Fruit fly (Drosophila melanogaster) whole organism, embryonic: ENCODE data around the gene U2af50.

Experiments
- ATbp ChIP-seq: fragments of 200-800 bp; sonication (Bioruptor generic); optimal IDR thresholded peaks from 2 replicates; lab custom pipeline; 2017; ENCODE audit warnings: missing biosample characterization, mild to moderate bottlenecking, missing genetic modification characterization, missing genetic modification reagents
- CG11085 ChIP-seq: fragments of 200-800 bp; sonication (Bioruptor generic); IDR thresholded peaks from 2 replicates; pipeline ENCODE4 v1.3.6; 2022; ENCODE audit warnings: missing biosample characterization, missing genetic modification characterization
- CG1233 ChIP-seq: fragments of 200-800 bp; sonication (Bioruptor generic); optimal IDR thresholded peaks from 4 replicates; lab custom pipeline; 2018; ENCODE audit warnings: missing biosample characterization, mild to moderate bottlenecking, missing genetic modification characterization
- CG13296 ChIP-seq: fragments of 200-800 bp; sonication (Bioruptor generic); optimal IDR thresholded peaks from 3 replicates; lab custom pipeline; 2018; ENCODE audit warnings: missing biosample characterization, mild to moderate bottlenecking, missing genetic modification characterization
- CG15514 ChIP-seq: fragments of 200-800 bp; sonication (Bioruptor generic); optimal IDR thresholded peaks from 3 replicates; lab custom pipeline; 2017; ENCODE audit warnings: missing biosample characterization, missing genetic modification characterization, mild to moderate bottlenecking, moderate library complexity, missing genetic modification reagents
- CG30020 ChIP-seq: fragments of 200-800 bp; optimal IDR thresholded peaks from 2 replicates; lab custom pipeline; 2019; ENCODE audit warnings: missing biosample characterization, mild to moderate bottlenecking, missing genetic modification characterization, moderate library complexity
- CG31224 ChIP-seq: fragments of 200-800 bp; sonication (Bioruptor generic); IDR thresholded peaks from 2 replicates; pipeline ENCODE4 v1.3.6; 2022; ENCODE audit warnings: missing biosample characterization, missing genetic modification characterization
- CG34376 ChIP-seq: fragments of 200-800 bp; sonication (Bioruptor generic); optimal IDR thresholded peaks from 2 replicates; lab custom pipeline; 2018; ENCODE audit warnings: missing biosample characterization, mild to moderate bottlenecking, missing genetic modification characterization
- CG6254 ChIP-seq: fragments of 200-800 bp; sonication (Bioruptor generic); optimal IDR thresholded peaks from 3 replicates; lab custom pipeline; 2017; ENCODE audit warnings: mild to moderate bottlenecking, missing biosample characterization, missing genetic modification reagents, missing genetic modification characterization
- CG7786 ChIP-seq: fragments of 200-800 bp; sonication (Bioruptor generic); optimal IDR thresholded peaks from 2 replicates; lab custom pipeline; 2016; ENCODE audit warnings: missing biosample characterization, missing genetic modification characterization
- CG7963 ChIP-seq: fragments of 200-800 bp; sonication (Bioruptor generic); IDR thresholded peaks from 3 replicates; pipeline ENCODE4 v1.3.6; 2022; ENCODE audit warnings: missing biosample characterization, missing genetic modification characterization; ENCODE audit not compliant: partially characterized antibody
- Dbx ChIP-seq: fragments of 200-800 bp; sonication (Bioruptor generic); IDR thresholded peaks from 3 replicates; pipeline ENCODE4 v1.3.6; 2022; ENCODE audit warnings: missing biosample characterization, missing genetic modification characterization
- Deaf1 ChIP-seq: fragments of 200-800 bp; optimal IDR thresholded peaks from 3 replicates; lab custom pipeline; 2019; ENCODE audit warnings: missing biosample characterization, mild to moderate bottlenecking, missing genetic modification characterization, moderate library complexity
- Dp ChIP-seq: fragments of 200-800 bp; sonication (Bioruptor generic); optimal IDR thresholded peaks from 2 replicates; lab custom pipeline; 2018; ENCODE audit warnings: missing biosample characterization, mild to moderate bottlenecking, missing genetic modification characterization, moderate library complexity
- Elba2 ChIP-seq: fragments of 200-800 bp; sonication (Bioruptor generic); optimal IDR thresholded peaks from 3 replicates; lab custom pipeline; 2016; ENCODE audit warnings: missing biosample characterization, missing genetic modification characterization
- Ets65A ChIP-seq: fragments of 200-800 bp; sonication (Bioruptor generic); peaks from one replicate; lab custom pipeline; 2016; ENCODE audit warnings: missing biosample characterization, missing genetic modification characterization
- GATAe ChIP-seq: fragments of 200-800 bp; sonication (Bioruptor generic); conservative IDR thresholded peaks from 2 replicates; pipeline ENCODE4 v1.3.6; 2022; ENCODE audit warnings: missing biosample characterization, missing genetic modification characterization
- HHEX ChIP-seq: fragments of 200-800 bp; sonication (Bioruptor generic); optimal IDR thresholded peaks from 3 replicates; lab custom pipeline; 2017; ENCODE audit warnings: missing biosample characterization, mild to moderate bottlenecking, missing genetic modification characterization, missing genetic modification reagents
- Hr3 ChIP-seq: fragments of 200-800 bp; sonication (Bioruptor generic); optimal IDR thresholded peaks from 3 replicates; lab custom pipeline; 2016; ENCODE audit warnings: missing biosample characterization, missing genetic modification characterization
- Jarid2 ChIP-seq: fragments of 200-800 bp; sonication (Bioruptor generic); optimal IDR thresholded peaks from 3 replicates; lab custom pipeline; 2017; ENCODE audit warnings: mild to moderate bottlenecking, missing biosample characterization, missing genetic modification reagents, missing genetic modification characterization
- Lim3 ChIP-seq: fragments of 200-800 bp; sonication (Bioruptor generic); IDR thresholded peaks from 2 replicates; pipeline ENCODE4 v1.3.6; 2022; ENCODE audit warnings: missing biosample characterization, missing genetic modification characterization
- Mad ChIP-seq: fragments of 200-800 bp; sonication (Bioruptor generic); optimal IDR thresholded peaks from 2 replicates; lab custom pipeline; 2016; ENCODE audit warnings: missing biosample characterization, missing genetic modification characterization
- NK7.1 ChIP-seq: fragments of 200-800 bp; sonication (Bioruptor generic); optimal IDR thresholded peaks from 3 replicates; lab custom pipeline; 2016; ENCODE audit warnings: missing biosample characterization, missing genetic modification characterization
- Optix ChIP-seq: fragments of 200-800 bp; sonication (Bioruptor generic); IDR thresholded peaks from 3 replicates; pipeline ENCODE4 v1.3.6; 2022; ENCODE audit warnings: missing biosample characterization, missing genetic modification characterization
- Usf ChIP-seq: fragments of 200-800 bp; sonication (Bioruptor generic); optimal IDR thresholded peaks from 2 replicates; lab custom pipeline; 2017; ENCODE audit warnings: missing genotype, missing biosample characterization, missing genetic modification characterization
- ato ChIP-seq: fragments of 200-800 bp; sonication (Bioruptor generic); IDR thresholded peaks from 2 replicates; pipeline ENCODE4 v1.3.6; 2022; ENCODE audit warnings: missing biosample characterization, missing genetic modification characterization; ENCODE audit not compliant: partially characterized antibody
- bbx ChIP-seq: fragments of 200-800 bp; sonication (Bioruptor generic); IDR thresholded peaks from 2 replicates; pipeline ENCODE4 v1.3.6; 2022; ENCODE audit warnings: missing biosample characterization, missing genetic modification characterization; ENCODE audit not compliant: partially characterized antibody
- bcd ChIP-seq: fragments of 200-800 bp; sonication (Bioruptor generic); optimal IDR thresholded peaks from 2 replicates; lab custom pipeline; 2017; ENCODE audit warnings: missing biosample characterization, mild to moderate bottlenecking, missing genetic modification characterization
- cad ChIP-seq: fragments of >200 bp; optimal IDR thresholded peaks from 2 replicates; lab custom pipeline; 2017; ENCODE audit warnings: missing biosample characterization, missing genetic modification characterization
- cg ChIP-seq: fragments of 200-800 bp; sonication (Bioruptor generic); optimal IDR thresholded peaks from 3 replicates; lab custom pipeline; 2019; ENCODE audit warnings: missing biosample characterization, mild to moderate bottlenecking, missing genetic modification characterization, moderate library complexity
- chinmo ChIP-seq: fragments of 200-800 bp; sonication (Bioruptor generic); IDR thresholded peaks from 4 replicates; pipeline ENCODE4 v1.3.6; 2022; ENCODE audit warnings: missing biosample characterization, missing genetic modification characterization; ENCODE audit not compliant: partially characterized antibody
- dati ChIP-seq: fragments of 200-800 bp; sonication (Bioruptor generic); IDR thresholded peaks from 2 replicates; pipeline ENCODE4 v1.3.6; 2022; ENCODE audit warnings: missing biosample characterization, missing genetic modification characterization
- exex ChIP-seq: fragments of 200-800 bp; sonication (Bioruptor generic); optimal IDR thresholded peaks from 4 replicates; lab custom pipeline; 2018; ENCODE audit warnings: missing biosample characterization, mild to moderate bottlenecking, missing genetic modification characterization, moderate library complexity
- gcm ChIP-seq: fragments of 200-800 bp; sonication (Bioruptor generic); optimal IDR thresholded peaks from 2 replicates; lab custom pipeline; 2019; ENCODE audit warnings: missing biosample characterization, mild to moderate bottlenecking, missing genetic modification characterization, moderate library complexity
- grau ChIP-seq: fragments of 200-800 bp; optimal IDR thresholded peaks from 3 replicates; lab custom pipeline; 2019; ENCODE audit warnings: missing biosample characterization, mild to moderate bottlenecking, missing genetic modification characterization, moderate library complexity
- grn ChIP-seq: fragments of 200-800 bp; sonication (Bioruptor generic); optimal IDR thresholded peaks from 3 replicates; lab custom pipeline; 2017; ENCODE audit warnings: missing biosample characterization, missing genetic modification characterization
- ken ChIP-seq: fragments of 200-800 bp; sonication (Bioruptor generic); IDR thresholded peaks from 3 replicates; pipeline ENCODE4 v1.3.6; 2022; ENCODE audit warnings: missing biosample characterization, missing genetic modification characterization
- lab ChIP-seq: fragments of 200-800 bp; sonication (Bioruptor generic); optimal IDR thresholded peaks from 3 replicates; lab custom pipeline; 2017; ENCODE audit warnings: missing biosample characterization, missing genetic modification characterization, mild to moderate bottlenecking, moderate library complexity, missing genetic modification reagents
- mirr ChIP-seq: fragments of 200-800 bp; sonication (Bioruptor generic); optimal IDR thresholded peaks from 3 replicates; lab custom pipeline; 2018; ENCODE audit warnings: missing biosample characterization, mild to moderate bottlenecking, missing genetic modification characterization
- pho ChIP-seq: fragments of 200-800 bp; sonication (Bioruptor generic); optimal IDR thresholded peaks from 2 replicates; lab custom pipeline; 2016; ENCODE audit warnings: missing biosample characterization, missing genetic modification characterization
- salm ChIP-seq: fragments of 200-800 bp; sonication (Bioruptor generic); optimal IDR thresholded peaks from 2 replicates; lab custom pipeline; 2018; ENCODE audit warnings: missing biosample characterization, mild to moderate bottlenecking, missing genetic modification characterization
- sug ChIP-seq: fragments of 200-800 bp; optimal IDR thresholded peaks from 2 replicates; lab custom pipeline; 2019; ENCODE audit warnings: missing biosample characterization, mild to moderate bottlenecking, missing genetic modification characterization, moderate library complexity
- wor ChIP-seq: fragments of 200-800 bp; sonication (Bioruptor generic); IDR thresholded peaks from 2 replicates; pipeline ENCODE4 v1.3.6; 2022; ENCODE audit warnings: missing biosample characterization, missing genetic modification characterization

U2af50 gene

DNA sequence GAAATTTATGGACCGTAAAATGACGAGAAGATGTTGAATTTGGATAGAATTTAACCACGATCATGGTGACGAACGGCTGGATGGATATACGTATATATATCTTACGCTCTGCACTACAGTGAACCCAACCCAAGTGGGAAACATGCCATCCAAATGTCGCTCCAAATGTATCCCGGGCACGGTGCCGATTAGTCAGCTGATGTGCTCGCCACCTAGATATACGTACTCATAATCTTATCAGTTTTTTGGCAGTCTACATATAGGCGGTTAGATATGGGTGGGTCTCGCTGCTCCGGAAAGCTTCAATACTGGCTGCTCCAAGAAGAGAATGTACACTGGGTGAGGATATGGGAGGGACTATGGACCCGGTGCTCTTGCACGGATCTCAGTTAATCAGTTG, 47.2 kb upstream of the U2af50 start:
- no peak for TF ChIP-seq ken (GFP tag; lab: Robert Waterston, UW)
- peak; percentile 56 for TF ChIP-seq GATAe (GFP tag; lab: Robert Waterston, UW)
- TF ChIP-seq bbx (GFP tag; lab: Robert Waterston, UW): no peak
- no peak for TF ChIP-seq ATbp (GFP tag; lab: Kevin White, UChicago)
- TF ChIP-seq lab (GFP tag; lab: Kevin White, UChicago): peak; percentile 20
- peak; percentile 69 for TF ChIP-seq grau (tag; lab: Kevin White, UChicago)
- peak; percentile 28 for TF ChIP-seq exex (tag; lab: Kevin White, UChicago)
- peak; percentile 6 for TF ChIP-seq sug (tag; lab: Kevin White, UChicago)
- peak; percentile 51 for TF ChIP-seq CG34376 (GFP tag; lab: Kevin White, UChicago)

DNA sequence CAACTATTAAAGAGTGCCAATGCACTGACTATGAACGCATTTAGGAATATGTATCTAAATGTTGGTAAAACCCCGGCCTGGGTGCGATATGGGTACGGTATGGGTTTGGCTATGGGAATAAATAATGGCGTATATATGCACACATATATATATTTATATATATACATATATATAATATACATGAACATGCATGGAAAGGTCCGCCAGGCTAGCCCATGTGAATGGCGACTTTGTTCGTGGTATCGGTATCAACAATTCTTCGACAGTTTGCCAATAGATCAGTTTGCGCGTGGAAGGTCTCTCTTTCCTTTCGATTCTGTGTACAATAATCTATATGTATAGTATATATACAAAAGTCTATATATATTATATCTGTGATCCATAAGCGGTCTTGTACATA, 46.4 kb upstream of the U2af50 start, which contains the start of gene CG4301:
Gene CG4301 (plus strand): TSS at position 301 of the 400 bp plus-strand sequence.
- TF ChIP-seq Dbx: no peak
- no peak for TF ChIP-seq pho (GFP tag; lab: Kevin White, UChicago)
- no peak for TF ChIP-seq Ets65A
- no peak for TF ChIP-seq salm
- no peak for TF ChIP-seq CG15514 (GFP tag; lab: Kevin White, UChicago)
- TF ChIP-seq Usf (GFP tag; lab: Kevin White, UChicago): no peak
- TF ChIP-seq CG1233 (GFP tag; lab: Kevin White, UChicago): no peak
- TF ChIP-seq cad (GFP tag; lab: Kevin White, UChicago): no peak
- no peak for TF ChIP-seq CG7786 (GFP tag; lab: Kevin White, UChicago)
- TF ChIP-seq Dp: no peak
- no peak for TF ChIP-seq cg
- TF ChIP-seq CG31224 (GFP tag; lab: Robert Waterston, UW): no peak
- TF ChIP-seq Optix (GFP tag; lab: Robert Waterston, UW): no peak
- no peak for TF ChIP-seq Jarid2
- no peak for TF ChIP-seq wor (GFP tag; lab: Robert Waterston, UW)

DNA sequence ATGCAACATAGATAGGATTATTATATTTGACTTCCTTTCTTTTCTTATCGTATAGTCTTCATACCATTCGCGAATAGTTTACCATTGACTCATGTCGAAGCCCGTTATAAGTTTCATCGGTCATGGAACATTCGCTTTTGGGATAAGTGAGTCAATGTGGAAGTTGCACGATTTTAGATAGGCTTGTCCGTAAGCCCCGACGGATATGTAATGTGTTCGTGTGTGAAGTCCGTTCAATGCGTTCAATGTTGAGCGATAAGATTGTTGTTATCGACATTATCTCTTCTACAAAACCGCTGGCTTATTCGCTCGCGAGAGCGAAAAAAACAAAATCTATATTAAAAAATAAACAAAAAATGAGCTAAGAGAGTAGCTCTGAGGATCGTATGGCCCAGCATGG, 46.0 kb upstream of the U2af50 start, which contains the start of gene CG9981:
Gene CG9981 (minus strand): TSS at position 320 of the 400 bp plus-strand sequence.
- TF ChIP-seq Hr3 (GFP tag; lab: Kevin White, UChicago) (no peak), CG13296 (peak; percentile 6), Elba2 (GFP tag; lab: Kevin White, UChicago) (no peak), CG7963 (GFP tag; lab: Robert Waterston, UW) (no peak), HHEX (GFP tag; lab: Kevin White, UChicago) (no peak), CG30020 (tag; lab: Kevin White, UChicago) (no peak), CG11085 (GFP tag; lab: Robert Waterston, UW) (no peak), bcd (no peak), Deaf1 (peak; percentile 11), GATAe (GFP tag; lab: Robert Waterston, UW) (peak; percentile 44), dati (GFP tag; lab: Robert Waterston, UW) (no peak), CG34376 (GFP tag; lab: Kevin White, UChicago) (peak; percentile 53), mirr (peak; percentile 52), sug (tag; lab: Kevin White, UChicago) (peak; percentile 3), chinmo (GFP tag; lab: Robert Waterston, UW) (no peak), ato (GFP tag; lab: Robert Waterston, UW) (no peak), CG6254 (no peak), gcm (GFP tag; lab: Kevin White, UChicago) (no peak), NK7.1 (no peak), Mad (GFP tag; lab: Kevin White, UChicago) (no peak), Lim3 (GFP tag; lab: Robert Waterston, UW) (no peak), grn (GFP tag; lab: Kevin White, UChicago) (peak; percentile 12), exex (tag; lab: Kevin White, UChicago) (peak; percentile 46)
